Fruit fly (Drosophila melanogaster) whole organism, prepupa: ENCODE results near the gene CG16762.

Experiments
- Blimp-1 ChIP-seq: fragments of 200-800 bp; sonication (Bioruptor generic); optimal IDR thresholded peaks from 3 replicates; lab custom pipeline; 2017; ENCODE audit warnings: missing biosample characterization, missing genetic modification characterization, mild to moderate bottlenecking, moderate library complexity, missing genetic modification reagents
- CG10669 ChIP-seq: fragments of 200-800 bp; sonication (Bioruptor generic); optimal IDR thresholded peaks from 3 replicates; lab custom pipeline; 2018; ENCODE audit warnings: missing biosample characterization, mild to moderate bottlenecking, missing genetic modification characterization, moderate library complexity
- CG11294 ChIP-seq: fragments of 200-800 bp; sonication (Bioruptor generic); IDR thresholded peaks from 2 replicates; pipeline ENCODE4 v1.3.6; 2022; ENCODE audit warnings: missing biosample characterization, missing genetic modification characterization
- CG11762 ChIP-seq: fragments of 200-800 bp; sonication (Bioruptor generic); optimal IDR thresholded peaks from 3 replicates; lab custom pipeline; 2016; ENCODE audit warnings: missing biosample characterization, missing genetic modification characterization; ENCODE audit not compliant: insufficient read depth
- CG11902 ChIP-seq: fragments of 200-800 bp; sonication (Bioruptor generic); optimal IDR thresholded peaks from 3 replicates; lab custom pipeline; 2016; ENCODE audit warnings: missing biosample characterization, missing genetic modification characterization
- CG15336 ChIP-seq: fragments of 200-800 bp; sonication (Bioruptor generic); IDR thresholded peaks from 2 replicates; pipeline ENCODE4 v1.3.6; 2022; ENCODE audit warnings: missing biosample characterization, missing genetic modification characterization
- CG1621 ChIP-seq: fragments of 200-800 bp; sonication (Bioruptor generic); optimal IDR thresholded peaks from 3 replicates; lab custom pipeline; 2018; ENCODE audit warnings: missing biosample characterization, mild to moderate bottlenecking, missing genetic modification characterization
- CG16779 ChIP-seq: fragments of 200-800 bp; sonication (Bioruptor generic); optimal IDR thresholded peaks from 3 replicates; lab custom pipeline; 2017; ENCODE audit warnings: missing biosample characterization, mild to moderate bottlenecking, missing genetic modification characterization
- CG3032 ChIP-seq: fragments of 200-800 bp; optimal IDR thresholded peaks from 2 replicates; lab custom pipeline; 2019; ENCODE audit warnings: missing biosample characterization, mild to moderate bottlenecking, missing genetic modification characterization, moderate library complexity
- CG32006 ChIP-seq: fragments of 200-800 bp; sonication (Bioruptor generic); optimal IDR thresholded peaks from 3 replicates; lab custom pipeline; 2017; ENCODE audit warnings: missing biosample characterization, mild to moderate bottlenecking, missing genetic modification characterization
- CG3919 ChIP-seq: fragments of 200-800 bp; sonication (Bioruptor generic); optimal IDR thresholded peaks from 3 replicates; lab custom pipeline; 2016; ENCODE audit warnings: missing biosample characterization, missing genetic modification characterization
- CG4318 ChIP-seq: fragments of 200-800 bp; sonication (Bioruptor generic); optimal IDR thresholded peaks from 3 replicates; lab custom pipeline; 2017; ENCODE audit warnings: missing biosample characterization, mild to moderate bottlenecking, missing genetic modification characterization
- CG6163 ChIP-seq: fragments of 200-800 bp; sonication (Bioruptor generic); IDR thresholded peaks from 3 replicates; pipeline ENCODE4 v1.3.6; 2022; ENCODE audit warnings: missing biosample characterization, missing genetic modification characterization
- CG6276 ChIP-seq: fragments of 200-800 bp; sonication (Bioruptor generic); optimal IDR thresholded peaks from 2 replicates; lab custom pipeline; 2017; ENCODE audit warnings: missing biosample characterization, mild to moderate bottlenecking, missing genetic modification characterization
- CG6808 ChIP-seq: fragments of 200-800 bp; sonication (Bioruptor generic); optimal IDR thresholded peaks from 3 replicates; lab custom pipeline; 2017; ENCODE audit warnings: missing biosample characterization, missing genetic modification characterization, mild to moderate bottlenecking, moderate library complexity, missing genetic modification reagents
- CG6854 ChIP-seq: fragments of 200-800 bp; sonication (Bioruptor generic); optimal IDR thresholded peaks from 2 replicates; lab custom pipeline; 2017; ENCODE audit warnings: missing biosample characterization, mild to moderate bottlenecking, missing genetic modification characterization
- CG7368 ChIP-seq: fragments of 200-800 bp; sonication (Bioruptor generic); optimal IDR thresholded peaks from 3 replicates; lab custom pipeline; 2016; ENCODE audit warnings: missing biosample characterization, missing genetic modification characterization
- CG8319 ChIP-seq: fragments of 200-800 bp; sonication (Bioruptor generic); optimal IDR thresholded peaks from 3 replicates; lab custom pipeline; 2016; ENCODE audit warnings: missing biosample characterization, missing genetic modification characterization
- CG9139 ChIP-seq: fragments of 200-800 bp; sonication (Bioruptor generic); optimal IDR thresholded peaks from 3 replicates; lab custom pipeline; 2017; ENCODE audit warnings: missing biosample characterization, mild to moderate bottlenecking, missing genetic modification characterization
- Eip93F ChIP-seq: fragments of 200-800 bp; sonication (Bioruptor generic); optimal IDR thresholded peaks from 2 replicates; lab custom pipeline; 2016; ENCODE audit warnings: missing biosample characterization, mild to moderate bottlenecking, missing genetic modification characterization
- Ets21C ChIP-seq: fragments of 200-800 bp; sonication (Bioruptor generic); optimal IDR thresholded peaks from 3 replicates; lab custom pipeline; 2016; ENCODE audit warnings: missing biosample characterization, missing genetic modification characterization
- Ets96B ChIP-seq: fragments of 200-800 bp; optimal IDR thresholded peaks from 2 replicates; lab custom pipeline; 2019; ENCODE audit warnings: missing biosample characterization, mild to moderate bottlenecking, missing genetic modification characterization, moderate library complexity
- Gug ChIP-seq: fragments of 200-800 bp; sonication (Bioruptor generic); IDR thresholded peaks from 2 replicates; pipeline ENCODE4 v1.3.6; 2022; ENCODE audit warnings: missing biosample characterization, missing genetic modification characterization
- Hr38 ChIP-seq: sonication (Bioruptor generic); optimal IDR thresholded peaks from 2 replicates; lab custom pipeline; 2016; ENCODE audit warnings: missing biosample characterization, missing genetic modification characterization
- Met ChIP-seq: fragments of 200-800 bp; sonication (Bioruptor generic); optimal IDR thresholded peaks from 3 replicates; lab custom pipeline; 2016; ENCODE audit warnings: missing biosample characterization, missing genetic modification characterization
- OdsH ChIP-seq: fragments of 200-800 bp; sonication (Bioruptor generic); optimal IDR thresholded peaks from 3 replicates; lab custom pipeline; 2016; ENCODE audit warnings: missing biosample characterization, missing genetic modification characterization
- Smox ChIP-seq: fragments of 200-800 bp; sonication (Bioruptor generic); optimal IDR thresholded peaks from 3 replicates; lab custom pipeline; 2016; ENCODE audit warnings: missing biosample characterization, missing genetic modification characterization
- Sox102F ChIP-seq: fragments of 200-800 bp; sonication (Bioruptor generic); optimal IDR thresholded peaks from 2 replicates; lab custom pipeline; 2016; ENCODE audit warnings: missing biosample characterization, mild to moderate bottlenecking, missing genetic modification characterization
- achi ChIP-seq: fragments of 200-800 bp; sonication (Bioruptor generic); optimal IDR thresholded peaks from 3 replicates; lab custom pipeline; 2016; ENCODE audit warnings: missing biosample characterization, missing genetic modification characterization
- dac ChIP-seq: fragments of 200-800 bp; sonication (Bioruptor generic); optimal IDR thresholded peaks from 2 replicates; lab custom pipeline; 2017; ENCODE audit warnings: missing biosample characterization, mild to moderate bottlenecking, missing genetic modification characterization
- dsx ChIP-seq: fragments of 200-800 bp; optimal IDR thresholded peaks from 3 replicates; lab custom pipeline; 2019; ENCODE audit warnings: missing biosample characterization, mild to moderate bottlenecking, missing genetic modification characterization, moderate library complexity; ENCODE audit not compliant: poor library complexity, severe bottlenecking
- eg ChIP-seq: fragments of 200-800 bp; sonication (Bioruptor generic); IDR thresholded peaks from 3 replicates; pipeline ENCODE4 v1.3.6; 2022; ENCODE audit warnings: missing biosample characterization, missing genetic modification characterization
- esn ChIP-seq: fragments of 200-800 bp; sonication (Bioruptor generic); optimal IDR thresholded peaks from 2 replicates; lab custom pipeline; 2016; ENCODE audit warnings: missing biosample characterization, mild to moderate bottlenecking, missing genetic modification characterization, moderate library complexity
- fd59A ChIP-seq: fragments of 200-800 bp; sonication (Bioruptor generic); optimal IDR thresholded peaks from 2 replicates; lab custom pipeline; 2017; ENCODE audit warnings: missing biosample characterization, mild to moderate bottlenecking, missing genetic modification characterization, missing genetic modification reagents
- fd85E ChIP-seq: fragments of 200-800 bp; sonication (Bioruptor generic); optimal IDR thresholded peaks from 3 replicates; lab custom pipeline; 2016; ENCODE audit warnings: missing biosample characterization, missing genetic modification characterization
- fkh ChIP-seq: fragments of 200-800 bp; sonication (Bioruptor generic); optimal IDR thresholded peaks from 3 replicates; lab custom pipeline; 2017; ENCODE audit warnings: missing biosample characterization, mild to moderate bottlenecking, missing genetic modification characterization, moderate library complexity
- net ChIP-seq: fragments of 200-800 bp; sonication (Bioruptor generic); optimal IDR thresholded peaks from 3 replicates; lab custom pipeline; 2016; ENCODE audit warnings: missing biosample characterization, missing genetic modification characterization
- pdm3 ChIP-seq: fragments of 200-800 bp; sonication (Bioruptor generic); optimal IDR thresholded peaks from 3 replicates; lab custom pipeline; 2016; ENCODE audit warnings: missing biosample characterization, missing genetic modification characterization
- salr ChIP-seq, 2 experiments: fragments of 200-800 bp; sonication (Bioruptor generic); optimal IDR thresholded peaks; 3 replicates each; lab custom pipeline; 2016 to 2018; ENCODE audit warnings: missing biosample characterization in 2 of 2, missing genetic modification characterization in 2 of 2, mild to moderate bottlenecking in 1 of 2
- spab ChIP-seq: fragments of 200-800 bp; sonication (Bioruptor generic); optimal IDR thresholded peaks from 2 replicates; lab custom pipeline; 2017; ENCODE audit warnings: missing biosample characterization, mild to moderate bottlenecking, missing genetic modification characterization, missing genetic modification reagents
- ss ChIP-seq, 2 experiments: fragments of 200-800 bp; sonication (Bioruptor generic); optimal IDR thresholded peaks; 2 replicates in 1 of 2; 3 replicates in 1 of 2; lab custom pipeline; 2017 to 2018; ENCODE audit warnings: mild to moderate bottlenecking in 2 of 2, missing biosample characterization in 2 of 2, missing genetic modification characterization in 2 of 2, moderate library complexity in 1 of 2
- svp ChIP-seq: fragments of 200-800 bp; sonication (Bioruptor generic); peaks from one replicate; lab custom pipeline; 2016; ENCODE audit warnings: missing biosample characterization, missing genetic modification characterization
- topi ChIP-seq: fragments of 200-800 bp; sonication (Bioruptor generic); optimal IDR thresholded peaks from 3 replicates; lab custom pipeline; 2016; ENCODE audit warnings: missing biosample characterization, missing genetic modification characterization
- vri ChIP-seq: fragments of 200-800 bp; sonication (Bioruptor generic); optimal IDR thresholded peaks from 3 replicates; lab custom pipeline; 2016; ENCODE audit warnings: missing biosample characterization, mild to moderate bottlenecking, missing genetic modification characterization

Gene CG16762

DNA sequence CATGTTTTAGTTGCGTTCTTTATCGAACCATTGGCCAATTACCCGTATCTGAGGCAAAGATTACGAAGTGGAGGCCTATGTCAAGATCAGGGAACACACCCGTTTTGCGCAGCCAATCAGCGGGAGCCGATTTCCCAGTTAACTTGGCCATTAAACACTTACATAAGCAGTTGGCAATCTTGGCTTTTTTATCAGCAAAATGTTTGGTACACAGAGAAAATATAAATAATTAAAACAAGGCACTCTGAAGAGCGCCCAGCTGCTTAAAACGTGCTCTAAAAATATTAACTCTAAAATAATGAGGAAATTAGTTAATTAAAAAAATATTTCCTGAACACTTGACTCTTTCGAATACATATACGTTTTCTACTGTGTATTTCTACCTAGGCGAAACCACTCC, 26.4 kb upstream of the CG16762 start (continued):
- TF ChIP-seq esn (GFP tag; lab: Kevin White, UChicago) (peak; percentile 68), Met (GFP tag; lab: Kevin White, UChicago) (peak; percentile 51), OdsH (GFP tag; lab: Kevin White, UChicago) (peak; percentile 54), Blimp-1 (GFP tag; lab: Kevin White, UChicago) (no peak), CG10669 (GFP tag; lab: Kevin White, UChicago) (peak; percentile 18), CG11902 (GFP tag; lab: Kevin White, UChicago) (peak; percentile 15), net (GFP tag; lab: Kevin White, UChicago) (no peak), Smox (GFP tag; lab: Kevin White, UChicago) (peak; percentile 49), Ets21C (GFP tag; lab: Kevin White, UChicago) (peak; percentile 25), CG11762 (GFP tag; lab: Kevin White, UChicago) (peak; percentile 30), fd59A (no peak), Eip93F (GFP tag; lab: Kevin White, UChicago) (no peak), dsx (GFP tag; lab: Kevin White, UChicago) (peak; percentile 3), CG7368 (GFP tag; lab: Kevin White, UChicago) (no peak), CG16779 (tag; lab: Kevin White, UChicago) (no peak), CG6163 (GFP tag; lab: Robert Waterston, UW) (peak; percentile 52), Gug (GFP tag; lab: Robert Waterston, UW) (no peak), CG4318 (GFP tag; lab: Kevin White, UChicago) (no peak), CG8319 (peak; percentile 31), pdm3 (GFP tag; lab: Kevin White, UChicago) (peak; percentile 29), Hr38 (GFP tag; lab: Kevin White, UChicago) (no peak), ss (GFP tag; optimal IDR thresholded peaks at IDR 0.05; lab: Kevin White, UChicago) (no peak), svp (peak; percentile 65), CG15336 (no peak), fkh (GFP tag; lab: Kevin White, UChicago) (peak; percentile 10), CG6854 (GFP tag; lab: Kevin White, UChicago) (no peak), dac (no peak), Sox102F (peak; percentile 51), CG3919 (GFP tag; lab: Kevin White, UChicago) (peak; percentile 42), CG6808 (GFP tag; lab: Kevin White, UChicago) (no peak), CG6276 (GFP tag; lab: Kevin White, UChicago) (no peak), CG1621 (tag; lab: Kevin White, UChicago) (no peak)

DNA sequence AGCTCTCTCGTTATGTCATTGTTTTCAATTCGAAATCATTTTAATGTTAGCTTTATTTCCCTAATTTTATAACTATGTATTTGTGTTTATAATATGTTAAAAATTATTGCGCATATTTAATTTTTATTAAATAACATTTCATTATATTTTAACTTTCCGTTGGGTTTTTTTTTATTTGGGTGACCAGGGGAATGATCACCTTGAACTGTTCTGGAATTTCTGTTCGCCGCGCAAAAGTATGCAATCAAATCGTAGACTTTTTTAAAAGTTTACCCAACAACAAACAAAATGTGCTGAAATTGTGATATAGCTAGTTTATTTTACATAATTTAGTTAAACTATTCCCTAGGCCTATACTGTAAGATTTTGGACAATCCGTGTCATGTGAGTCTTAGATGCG, 23.7 kb upstream of the CG16762 start:
- no peak for TF ChIP-seq net (GFP tag; lab: Kevin White, UChicago)
- no peak for TF ChIP-seq CG11902 (GFP tag; lab: Kevin White, UChicago)
- TF ChIP-seq CG10669 (GFP tag; lab: Kevin White, UChicago): no peak
- TF ChIP-seq CG4318 (GFP tag; lab: Kevin White, UChicago): no peak
- no peak for TF ChIP-seq salr (GFP tag; optimal IDR thresholded peaks at IDR 0.05; lab: Kevin White, UChicago)
- no peak for TF ChIP-seq ss (GFP tag; optimal IDR thresholded peaks at IDR 0.05; lab: Kevin White, UChicago)
- TF ChIP-seq dac: no peak
- no peak for TF ChIP-seq Eip93F (GFP tag; lab: Kevin White, UChicago)

DNA sequence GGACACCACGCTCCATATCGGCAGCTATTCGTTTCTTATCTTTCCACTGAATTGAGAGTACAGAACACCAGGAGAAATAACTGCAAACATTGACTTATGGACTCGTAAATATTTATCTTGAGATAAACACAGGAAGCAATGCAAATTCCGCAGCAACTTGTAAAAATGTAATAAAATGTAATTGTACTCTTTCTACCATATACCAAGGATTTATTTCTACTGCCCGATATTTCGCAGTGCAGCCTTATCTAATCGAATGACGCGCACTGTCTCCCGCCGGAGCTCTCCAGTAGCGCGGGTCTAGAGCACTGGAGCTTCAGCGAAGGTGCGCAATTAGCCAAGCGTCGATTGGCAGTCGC, 18.7 kb upstream of the CG16762 start:
- TF ChIP-seq CG16779 (tag; lab: Kevin White, UChicago) (peak; percentile 89), fkh (GFP tag; lab: Kevin White, UChicago) (peak; percentile 67), vri (peak; percentile 93), OdsH (GFP tag; lab: Kevin White, UChicago) (peak; percentile 83), CG3919 (GFP tag; lab: Kevin White, UChicago) (peak; percentile 94), CG10669 (GFP tag; lab: Kevin White, UChicago) (peak; percentile 91), Sox102F (peak; percentile 86), CG15336 (peak; percentile 84), Met (GFP tag; lab: Kevin White, UChicago) (peak; percentile 89), spab (GFP tag; lab: Kevin White, UChicago) (peak; percentile 82), Eip93F (GFP tag; lab: Kevin White, UChicago) (peak; percentile 89), net (GFP tag; lab: Kevin White, UChicago) (peak; percentile 82), topi (GFP tag; lab: Kevin White, UChicago) (peak; percentile 95), fd85E (GFP tag; lab: Kevin White, UChicago) (peak; percentile 78), salr (GFP tag; optimal IDR thresholded peaks at IDR 0.05; lab: Kevin White, UChicago) (peak; percentile 54 to 58), CG3032 (tag; lab: Kevin White, UChicago) (peak; percentile 71), dsx (GFP tag; lab: Kevin White, UChicago) (peak; percentile 75), CG32006 (peak; percentile 77), CG11294 (GFP tag; lab: Robert Waterston, UW) (peak; percentile 82), achi (GFP tag; lab: Kevin White, UChicago) (peak; percentile 81), CG8319 (peak; percentile 70), Ets96B (tag; lab: Kevin White, UChicago) (peak; percentile 88), eg (GFP tag; lab: Robert Waterston, UW) (peak; percentile 90), CG6276 (GFP tag; lab: Kevin White, UChicago) (peak; percentile 81), CG9139 (GFP tag; lab: Kevin White, UChicago) (peak; percentile 87)
